Fruit fly (Drosophila melanogaster) whole organism, prepupa: Measurements from ENCODE around the gene CG4572.

ENCODE experiments used
- CG6808 ChIP-seq: fragments of 200-800 bp; sonication (Bioruptor generic); optimal IDR thresholded peaks from 3 replicates; lab custom pipeline; 2017; ENCODE audit warnings: missing biosample characterization, missing genetic modification characterization, mild to moderate bottlenecking, moderate library complexity, missing genetic modification reagents
- Eip93F ChIP-seq: fragments of 200-800 bp; sonication (Bioruptor generic); optimal IDR thresholded peaks from 2 replicates; lab custom pipeline; 2016; ENCODE audit warnings: missing biosample characterization, mild to moderate bottlenecking, missing genetic modification characterization

dm6 chr3R:19863979-19864775 lies at the start of gene CG4572, which contains the start of gene CG4686:
- peak; percentile 85 for TF ChIP-seq Eip93F (GFP tag; lab: Kevin White, UChicago)
- TF ChIP-seq CG6808, result peak; percentile 62
